Fruit fly (Drosophila melanogaster): ENCODE measurements around the gene CG13051.

Gene CG13051

dm6 chr3L:16275391-16276017 lies 10.6 kb upstream of the CG13051 start:
- TF ChIP-seq CG7368 (GFP tag; optimal IDR thresholded peaks at IDR 0.05) (no peak), CG32006 (GFP tag; optimal IDR thresholded peaks at IDR 0.05) (peak; percentile 20), CG6808 (GFP tag; optimal IDR thresholded peaks at IDR 0.05) (peak; percentile 44), CG10669 (GFP tag; optimal IDR thresholded peaks at IDR 0.05) (peak; percentile 6), net (GFP tag; optimal IDR thresholded peaks at IDR 0.05) (no peak), Hr4 (GFP tag; optimal IDR thresholded peaks at IDR 0.05) (no peak), spab (GFP tag; optimal IDR thresholded peaks at IDR 0.05) (peak; percentile 16), Hr39 (GFP tag; optimal IDR thresholded peaks at IDR 0.05) (no peak), Sox102F (GFP tag; optimal IDR thresholded peaks at IDR 0.05) (no peak), fd85E (GFP tag; optimal IDR thresholded peaks at IDR 0.05) (no peak), CG6163 (GFP tag; IDR thresholded peaks at IDR 0.05) (no peak), Eip75B (GFP tag; optimal IDR thresholded peaks at IDR 0.05) (no peak), ss (GFP tag; optimal IDR thresholded peaks at IDR 0.05) (no peak), topi (GFP tag; optimal IDR thresholded peaks at IDR 0.05) (no peak), CG3032 (tag; optimal IDR thresholded peaks at IDR 0.05) (peak; percentile 51), Eip93F (GFP tag; optimal IDR thresholded peaks at IDR 0.05) (no peak), svp (GFP tag) (peak; percentile 17), fd59A (GFP tag; optimal IDR thresholded peaks at IDR 0.05) (peak; percentile 9), CG34406 (GFP tag; optimal IDR thresholded peaks at IDR 0.05) (no peak), CG4318 (GFP tag; optimal IDR thresholded peaks at IDR 0.05) (no peak), lz (GFP tag; optimal IDR thresholded peaks at IDR 0.05) (no peak), fkh (GFP tag; optimal IDR thresholded peaks at IDR 0.05) (no peak), Eip78C (GFP tag) (peak; percentile 68), eg (GFP tag; IDR thresholded peaks at IDR 0.05) (no peak), CG10631 (GFP tag; optimal IDR thresholded peaks at IDR 0.05) (no peak), Ets96B (tag; optimal IDR thresholded peaks at IDR 0.05) (peak; percentile 37)

DNA sequence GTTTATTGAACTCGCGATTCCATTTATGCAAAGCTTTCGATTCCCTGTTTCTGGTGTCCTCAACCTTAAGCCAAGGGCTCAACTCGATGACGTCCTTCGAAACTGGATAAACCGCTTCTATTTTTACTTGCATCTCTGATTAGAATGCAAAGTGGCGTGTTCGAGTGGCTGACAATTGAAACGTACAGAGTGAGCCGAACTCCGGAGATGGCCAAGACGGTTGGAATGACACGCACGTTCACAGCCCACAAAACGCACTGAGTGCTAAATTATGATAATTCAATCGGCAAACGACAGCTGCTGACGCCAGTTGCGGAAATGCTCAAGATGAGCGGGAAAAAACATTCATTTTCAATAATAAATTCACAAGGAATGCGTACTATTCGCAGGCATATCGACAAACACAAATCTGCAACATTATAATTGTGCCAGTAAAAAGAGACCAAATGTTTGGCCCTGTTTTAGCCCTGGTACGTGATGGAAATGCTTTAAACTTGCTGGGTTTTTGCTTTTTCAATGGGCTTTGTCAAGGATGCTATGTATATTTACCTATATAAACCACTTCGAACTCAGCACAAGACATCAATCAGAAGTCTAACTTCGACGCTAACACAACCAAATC lies 7.5 kb upstream of the CG13051 start, which contains the start of gene CG13066:
Gene CG13066 (plus strand): TSS at position 572 of the 622 bp plus-strand sequence.
- TF ChIP-seq ss (GFP tag; optimal IDR thresholded peaks at IDR 0.05) (peak in 1 of 2 experiments; percentile 79), CG11902 (GFP tag; optimal IDR thresholded peaks at IDR 0.05) (no peak)

- TF ChIP-seq net (GFP tag; optimal IDR thresholded peaks at IDR 0.05) (no peak), salr (GFP tag; optimal IDR thresholded peaks at IDR 0.05) (no peak), CG10631 (GFP tag; optimal IDR thresholded peaks at IDR 0.05) (no peak), CG3032 (tag; optimal IDR thresholded peaks at IDR 0.05) (no peak), CG11294 (GFP tag; IDR thresholded peaks at IDR 0.05) (no peak), CG15336 (GFP tag; IDR thresholded peaks at IDR 0.05) (no peak), lz (GFP tag; optimal IDR thresholded peaks at IDR 0.05) (no peak), CG16779 (tag; optimal IDR thresholded peaks at IDR 0.05) (no peak), CG6792 (GFP tag; optimal IDR thresholded peaks at IDR 0.05) (no peak), Blimp-1 (GFP tag; optimal IDR thresholded peaks at IDR 0.05) (no peak), Met (GFP tag; optimal IDR thresholded peaks at IDR 0.05) (no peak), Hr38 (GFP tag; optimal IDR thresholded peaks at IDR 0.05) (no peak)
Measured at dm6 chr3L:16270802-16271332, 6.0 kb upstream of the CG13051 start, which contains the start of the genes CG34248 and CG13067. CG34248 (minus strand) TSS chr3L:16270902. CG13067 (plus strand) TSS chr3L:16271282.

All from whole organism, prepupa.